Worm (Caenorhabditis elegans): ENCODE results near the gene ZK185.3.

ce11 chrIV:4490148-4490652 is 40.0 kb downstream of the ZK185.3 start, which contains the start of gene ZK180.7:
- TF ChIP-seq pag-3 (tag; optimal IDR thresholded peaks at IDR 0.05; ENCODE audit: borderline replicate concordance) (no peak), tbx-2 (tag; optimal IDR thresholded peaks at IDR 0.05) (no peak)

All from whole organism, late embryonic.